Fruit fly (Drosophila melanogaster): ENCODE measurements around the gene mesh.

The mesh gene

dm6 chr3R:31168968-31169367 lies 26.6 kb downstream of the mesh start, which contains the start of gene stops (continued):
- TF ChIP-seq CG8765 (GFP tag; IDR thresholded peaks at IDR 0.05) (no peak), zf30C (GFP tag; optimal IDR thresholded peaks at IDR 0.05) (no peak), dati (GFP tag; IDR thresholded peaks at IDR 0.05) (no peak), pfk (GFP tag; optimal IDR thresholded peaks at IDR 0.05) (peak; percentile 62), bowl (GFP tag; IDR thresholded peaks at IDR 0.05) (no peak), chinmo (GFP tag; IDR thresholded peaks at IDR 0.05; ENCODE audit: partially characterized antibody) (no peak), E2f2 (GFP tag; IDR thresholded peaks at IDR 0.05) (no peak), BEAF-32 (GFP tag; optimal IDR thresholded peaks at IDR 0.05) (no peak), Hr51 (GFP tag; optimal IDR thresholded peaks at IDR 0.05) (peak in 1 of 2 experiments; percentile 17), CG10274 (GFP tag; optimal IDR thresholded peaks at IDR 0.05) (no peak), tin (GFP tag; optimal IDR thresholded peaks at IDR 0.05) (peak; percentile 4), CG4617 (GFP tag; optimal IDR thresholded peaks at IDR 0.05; ENCODE audit: borderline replicate concordance) (no peak), Hsf (GFP tag; optimal IDR thresholded peaks at IDR 0.05) (no peak), bigmax (GFP tag; optimal IDR thresholded peaks at IDR 0.05) (peak; percentile 17), Ptx1 (GFP tag; IDR thresholded peaks at IDR 0.05) (no peak), lab (GFP tag; optimal IDR thresholded peaks at IDR 0.05) (peak; percentile 33), az2 (GFP tag; optimal IDR thresholded peaks at IDR 0.05) (no peak), tup (GFP tag; optimal IDR thresholded peaks at IDR 0.05) (peak; percentile 18), B-H2 (GFP tag; optimal IDR thresholded peaks at IDR 0.05) (no peak), crp (GFP tag; optimal IDR thresholded peaks at IDR 0.05) (peak in 1 of 2 experiments; percentile 61), pzg (GFP tag; optimal IDR thresholded peaks at IDR 0.05) (no peak), pnt (GFP tag; optimal IDR thresholded peaks at IDR 0.05) (no peak), maf-S (GFP tag; optimal IDR thresholded peaks at IDR 0.05) (peak; percentile 34), CG6765 (GFP tag; optimal IDR thresholded peaks at IDR 0.05) (no peak), CG13624 (GFP tag; optimal IDR thresholded peaks at IDR 0.05) (peak; percentile 12), lola (GFP tag; optimal IDR thresholded peaks at IDR 0.05) (no peak), CG43689 (GFP tag; IDR thresholded peaks at IDR 0.05) (no peak), org-1 (GFP tag; optimal IDR thresholded peaks at IDR 0.05) (no peak), ems (GFP tag; optimal IDR thresholded peaks at IDR 0.05) (no peak), Scr (GFP tag; IDR thresholded peaks at IDR 0.05; ENCODE audit: partially characterized antibody) (no peak), CG4360 (GFP tag; IDR thresholded peaks at IDR 0.05) (peak; percentile 31; the same call in 1 of the 2 replicates), tgo (GFP tag; IDR thresholded peaks at IDR 0.05) (no peak), CG9727 (GFP tag; optimal IDR thresholded peaks at IDR 0.05) (peak; percentile 41), pho (GFP tag; optimal IDR thresholded peaks at IDR 0.05) (peak; percentile 18), kni (GFP tag; optimal IDR thresholded peaks at IDR 0.05) (no peak), CG8281 (tag; optimal IDR thresholded peaks at IDR 0.05) (no peak), CG4820 (GFP tag; optimal IDR thresholded peaks at IDR 0.05) (no peak), jing (GFP tag; optimal IDR thresholded peaks at IDR 0.05) (no peak), CG11695 (GFP tag; IDR thresholded peaks at IDR 0.05) (peak; percentile 84), ewg (GFP tag; optimal IDR thresholded peaks at IDR 0.05) (peak; percentile 41), pan (optimal IDR thresholded peaks at IDR 0.05) (no peak), pan (GFP tag; optimal IDR thresholded peaks at IDR 0.05 in 1 of 2, IDR thresholded peaks at IDR 0.05 in 1 of 2) (peak in 1 of 2 experiments; percentile 23), Atf3 (GFP tag; optimal IDR thresholded peaks at IDR 0.05) (no peak), crol (GFP tag; IDR thresholded peaks at IDR 0.05) (no peak), NC2β (GFP tag; optimal IDR thresholded peaks at IDR 0.05) (no peak), Nf-YB (GFP tag; optimal IDR thresholded peaks at IDR 0.05) (no peak), CG16863 (GFP tag; optimal IDR thresholded peaks at IDR 0.05) (peak; percentile 57), HmgZ (tag; optimal IDR thresholded peaks at IDR 0.05) (no peak), TFAM (GFP tag; optimal IDR thresholded peaks at IDR 0.05) (no peak), Atf6 (GFP tag; IDR thresholded peaks at IDR 0.05) (no peak), gcm2 (GFP tag; optimal IDR thresholded peaks at IDR 0.05) (no peak)
